Fruit fly (Drosophila melanogaster) whole organism, embryonic: Measurements from ENCODE around the gene CG32642.
A peak's percentile ranks its signal among the peaks of the same experiment; 100 is the strongest.

ENCODE experiments used
- Antp ChIP-seq: fragments of 200-800 bp; sonication (Bioruptor generic); optimal IDR thresholded peaks from 3 replicates; lab custom pipeline; 2016; ENCODE audit warnings: missing biosample characterization, missing genetic modification characterization
- Atf-2 ChIP-seq: fragments of 200-800 bp; sonication (Bioruptor generic); optimal IDR thresholded peaks from 2 replicates; lab custom pipeline; 2016; ENCODE audit warnings: missing biosample characterization, missing genetic modification characterization
- Atf6 ChIP-seq: fragments of 200-800 bp; sonication (Bioruptor generic); IDR thresholded peaks from 2 replicates; pipeline ENCODE4 v1.3.6; 2022; ENCODE audit warnings: missing biosample characterization, missing genetic modification characterization
- Blimp-1 ChIP-seq: fragments of 200-800 bp; sonication (Bioruptor generic); optimal IDR thresholded peaks from 3 replicates; lab custom pipeline; 2018; ENCODE audit warnings: missing biosample characterization, missing genetic modification characterization, mild to moderate bottlenecking, moderate library complexity, missing genetic modification reagents
- CG10147 ChIP-seq: fragments of 200-800 bp; sonication (Bioruptor generic); optimal IDR thresholded peaks from 2 replicates; lab custom pipeline; 2019; ENCODE audit warnings: missing biosample characterization, mild to moderate bottlenecking, missing genetic modification characterization, moderate library complexity
- CG11723 ChIP-seq: fragments of 200-800 bp; sonication (Bioruptor generic); optimal IDR thresholded peaks from 2 replicates; lab custom pipeline; 2017; ENCODE audit warnings: missing biosample characterization, mild to moderate bottlenecking, missing genetic modification characterization
- CG12236 ChIP-seq: fragments of 200-800 bp; sonication (Bioruptor generic); optimal IDR thresholded peaks from 2 replicates; lab custom pipeline; 2016; ENCODE audit warnings: missing biosample characterization, missing genetic modification characterization
- CG12942 ChIP-seq: fragments of 200-800 bp; sonication (Bioruptor generic); optimal IDR thresholded peaks from 3 replicates; lab custom pipeline; 2016; ENCODE audit warnings: missing biosample characterization, missing genetic modification characterization
- CG13287 ChIP-seq: fragments of 200-800 bp; sonication (Bioruptor generic); IDR thresholded peaks from 2 replicates; pipeline ENCODE4 v1.3.6; 2022; ENCODE audit warnings: missing biosample characterization, missing genetic modification characterization; ENCODE audit not compliant: partially characterized antibody
- CG14014 ChIP-seq: fragments of 200-800 bp; sonication (Bioruptor generic); IDR thresholded peaks from 2 replicates; pipeline ENCODE4 v1.3.6; 2022; ENCODE audit warnings: missing biosample characterization, missing genetic modification characterization
- CG15073 ChIP-seq: fragments of 200-800 bp; sonication (Bioruptor generic); optimal IDR thresholded peaks from 2 replicates; lab custom pipeline; 2016; ENCODE audit warnings: missing biosample characterization, missing genetic modification characterization
- CG15269 ChIP-seq: fragments of 200-800 bp; sonication (Bioruptor generic); optimal IDR thresholded peaks from 2 replicates; lab custom pipeline; 2018; ENCODE audit warnings: missing biosample characterization, mild to moderate bottlenecking, missing genetic modification characterization, moderate library complexity
- CG1529 ChIP-seq: fragments of 200-800 bp; sonication (Bioruptor generic); optimal IDR thresholded peaks from 3 replicates; lab custom pipeline; 2018; ENCODE audit warnings: missing biosample characterization, missing genetic modification characterization
- CG17359 ChIP-seq: fragments of 200-800 bp; sonication (Bioruptor generic); optimal IDR thresholded peaks from 3 replicates; lab custom pipeline; 2018; ENCODE audit warnings: missing biosample characterization, mild to moderate bottlenecking, missing genetic modification characterization, moderate library complexity
- CG2875 ChIP-seq: fragments of 200-800 bp; sonication (Bioruptor generic); optimal IDR thresholded peaks from 2 replicates; lab custom pipeline; 2017; ENCODE audit warnings: missing biosample characterization, mild to moderate bottlenecking, missing genetic modification characterization, missing genetic modification reagents
- CG30403 ChIP-seq: fragments of 200-800 bp; sonication (Bioruptor generic); optimal IDR thresholded peaks from 3 replicates; lab custom pipeline; 2016; ENCODE audit warnings: missing biosample characterization, missing genetic modification characterization
- CG3407 ChIP-seq: fragments of 200-800 bp; sonication (Bioruptor generic); optimal IDR thresholded peaks from 2 replicates; lab custom pipeline; 2018; ENCODE audit warnings: missing biosample characterization, mild to moderate bottlenecking, missing genetic modification characterization
- CG34224 ChIP-seq: fragments of 200-800 bp; sonication (Bioruptor generic); IDR thresholded peaks from 3 replicates; pipeline ENCODE4 v1.3.6; 2022; ENCODE audit warnings: missing biosample characterization, missing genetic modification characterization; ENCODE audit not compliant: partially characterized antibody
- CG3847 ChIP-seq: fragments of 200-800 bp; sonication (Bioruptor generic); IDR thresholded peaks from 2 replicates; pipeline ENCODE4 v1.3.6; 2022; ENCODE audit warnings: missing biosample characterization, missing genetic modification characterization
- CG4328 ChIP-seq: fragments of 200-800 bp; sonication (Bioruptor generic); optimal IDR thresholded peaks from 3 replicates; lab custom pipeline; 2017; ENCODE audit warnings: missing biosample characterization, missing genetic modification reagents, missing genetic modification characterization
- CG5180 ChIP-seq: fragments of 200-800 bp; sonication (Bioruptor generic); optimal IDR thresholded peaks from 3 replicates; lab custom pipeline; 2017; ENCODE audit warnings: missing biosample characterization, missing genetic modification characterization, mild to moderate bottlenecking, moderate library complexity, missing genetic modification reagents
- CG9215 ChIP-seq: fragments of 200-800 bp; sonication (Bioruptor generic); IDR thresholded peaks from 2 replicates; pipeline ENCODE4 v1.3.6; 2022; ENCODE audit warnings: missing biosample characterization, missing genetic modification characterization
- CG9727 ChIP-seq: fragments of 200-800 bp; sonication (Bioruptor generic); optimal IDR thresholded peaks from 3 replicates; lab custom pipeline; 2017; ENCODE audit warnings: missing biosample characterization, mild to moderate bottlenecking, missing genetic modification characterization
- Ets65A ChIP-seq: fragments of 200-800 bp; sonication (Bioruptor generic); peaks from one replicate; lab custom pipeline; 2016; ENCODE audit warnings: missing biosample characterization, missing genetic modification characterization
- Gsc ChIP-seq: fragments of 200-800 bp; sonication (Bioruptor generic); IDR thresholded peaks from 2 replicates; pipeline ENCODE4 v1.3.6; 2022; ENCODE audit warnings: missing biosample characterization, missing genetic modification characterization
- HLH3B ChIP-seq: fragments of 200-800 bp; sonication (Bioruptor generic); IDR thresholded peaks from 2 replicates; pipeline ENCODE4 v1.3.6; 2022; ENCODE audit warnings: missing biosample characterization, missing genetic modification characterization
- MBD-R2 ChIP-seq: fragments of 200-800 bp; sonication (Bioruptor generic); IDR thresholded peaks from 2 replicates; pipeline ENCODE4 v1.3.6; 2022; ENCODE audit warnings: missing biosample characterization, missing genetic modification characterization
- Max ChIP-seq: fragments of 200-800 bp; sonication (Bioruptor generic); optimal IDR thresholded peaks from 2 replicates; lab custom pipeline; 2016; ENCODE audit warnings: missing biosample characterization, mild to moderate bottlenecking, missing genetic modification characterization
- Meics ChIP-seq: fragments of 200-800 bp; sonication (Bioruptor generic); optimal IDR thresholded peaks from 2 replicates; lab custom pipeline; 2017; ENCODE audit warnings: missing biosample characterization, mild to moderate bottlenecking, missing genetic modification characterization
- Opbp ChIP-seq: fragments of 200-800 bp; sonication (Bioruptor generic); IDR thresholded peaks from 3 replicates; pipeline ENCODE4 v1.3.6; 2022; ENCODE audit warnings: missing biosample characterization, missing genetic modification characterization; ENCODE audit not compliant: partially characterized antibody
- Ptx1 ChIP-seq: fragments of 200-800 bp; sonication (Bioruptor generic); IDR thresholded peaks from 2 replicates; pipeline ENCODE4 v1.3.6; 2022; ENCODE audit warnings: missing biosample characterization, missing genetic modification characterization
- ab ChIP-seq: fragments of 200-800 bp; sonication (Bioruptor generic); optimal IDR thresholded peaks from 2 replicates; lab custom pipeline; 2016; ENCODE audit warnings: missing biosample characterization, missing genetic modification characterization
- ara ChIP-seq: fragments of 200-800 bp; sonication (Bioruptor generic); IDR thresholded peaks from 2 replicates; pipeline ENCODE4 v1.3.6; 2022; ENCODE audit warnings: missing biosample characterization, missing genetic modification characterization
- ato ChIP-seq: fragments of 200-800 bp; sonication (Bioruptor generic); IDR thresholded peaks from 2 replicates; pipeline ENCODE4 v1.3.6; 2022; ENCODE audit warnings: missing biosample characterization, missing genetic modification characterization; ENCODE audit not compliant: partially characterized antibody
- bbx ChIP-seq: fragments of 200-800 bp; sonication (Bioruptor generic); IDR thresholded peaks from 2 replicates; pipeline ENCODE4 v1.3.6; 2022; ENCODE audit warnings: missing biosample characterization, missing genetic modification characterization; ENCODE audit not compliant: partially characterized antibody
- chif ChIP-seq, 2 experiments: fragments of 200-800 bp; sonication (Bioruptor generic); optimal IDR thresholded peaks; 3 replicates each; lab custom pipeline; 2016; ENCODE audit warnings: missing biosample characterization in 2 of 2, missing genetic modification characterization in 2 of 2
- crp ChIP-seq, 2 experiments: fragments of 200-800 bp; sonication (Bioruptor generic); optimal IDR thresholded peaks; 2 replicates in 1 of 2; 3 replicates in 1 of 2; lab custom pipeline; 2017; ENCODE audit warnings: missing biosample characterization in 2 of 2, missing genetic modification characterization in 2 of 2, mild to moderate bottlenecking in 1 of 2, moderate library complexity in 1 of 2
- cwo ChIP-seq: fragments of 200-800 bp; sonication (Bioruptor generic); optimal IDR thresholded peaks from 3 replicates; lab custom pipeline; 2017; ENCODE audit warnings: missing biosample characterization, missing genetic modification characterization, mild to moderate bottlenecking, moderate library complexity, missing genetic modification reagents
- dan ChIP-seq: fragments of 200-800 bp; sonication (Bioruptor generic); IDR thresholded peaks from 2 replicates; pipeline ENCODE4 v1.3.6; 2022; ENCODE audit warnings: missing biosample characterization, missing genetic modification characterization
- grau ChIP-seq: fragments of 200-800 bp; optimal IDR thresholded peaks from 3 replicates; lab custom pipeline; 2019; ENCODE audit warnings: missing biosample characterization, mild to moderate bottlenecking, missing genetic modification characterization, moderate library complexity
- oc ChIP-seq: fragments of 200-800 bp; sonication (Bioruptor generic); optimal IDR thresholded peaks from 2 replicates; lab custom pipeline; 2018; ENCODE audit warnings: missing biosample characterization, mild to moderate bottlenecking, missing genetic modification characterization, moderate library complexity
- onecut ChIP-seq: fragments of 200-800 bp; sonication (Bioruptor generic); IDR thresholded peaks from 2 replicates; pipeline ENCODE4 v1.3.6; 2022; ENCODE audit warnings: missing biosample characterization, missing genetic modification characterization
- otp ChIP-seq: fragments of 200-800 bp; sonication (Bioruptor generic); IDR thresholded peaks from 3 replicates; pipeline ENCODE4, ENCODE4 v1.3.6; 2022; ENCODE audit warnings: missing biosample characterization, missing genetic modification characterization
- pb ChIP-seq: fragments of 200-800 bp; sonication (Bioruptor generic); optimal IDR thresholded peaks from 3 replicates; lab custom pipeline; 2016; ENCODE audit warnings: missing biosample characterization, missing genetic modification characterization
- row ChIP-seq: fragments of 200-800 bp; sonication (Bioruptor generic); IDR thresholded peaks from 3 replicates; pipeline ENCODE4 v1.3.6; 2022; ENCODE audit warnings: missing biosample characterization, missing genetic modification characterization
- schlank ChIP-seq: fragments of 200-800 bp; sonication (Bioruptor generic); optimal IDR thresholded peaks from 2 replicates; lab custom pipeline; 2018; ENCODE audit warnings: missing biosample characterization, mild to moderate bottlenecking, missing genetic modification characterization
- sens-2 ChIP-seq: fragments of 200-800 bp; sonication (Bioruptor generic); IDR thresholded peaks from 2 replicates; pipeline ENCODE4 v1.3.6; 2022; ENCODE audit warnings: missing biosample characterization, missing genetic modification characterization
- sqz ChIP-seq: fragments of 200-800 bp; sonication (Bioruptor generic); optimal IDR thresholded peaks from 3 replicates; lab custom pipeline; 2018; ENCODE audit warnings: missing biosample characterization, mild to moderate bottlenecking, missing genetic modification characterization
- ssp ChIP-seq: fragments of 200-800 bp; sonication (Bioruptor generic); IDR thresholded peaks from 2 replicates; pipeline ENCODE4 v1.3.6; 2022; ENCODE audit warnings: missing biosample characterization, missing genetic modification characterization
- zfh2 ChIP-seq: fragments of 200-800 bp; sonication (Bioruptor generic); optimal IDR thresholded peaks from 2 replicates; lab custom pipeline; 2016; ENCODE audit warnings: missing biosample characterization, missing genetic modification characterization

CG32642 gene

dm6 chrX:12925426-12926256 lies 33.4 kb upstream of the CG32642 start (continued):
- peak; percentile 31 for TF ChIP-seq CG1529 (GFP tag; lab: Kevin White, UChicago)
- TF ChIP-seq onecut (GFP tag; lab: Robert Waterston, UW) = peak; percentile 70; the same call in 1 of the 2 replicates
- TF ChIP-seq CG4328 (GFP tag; lab: Kevin White, UChicago) = peak; percentile 18
- peak; percentile 46 for TF ChIP-seq CG15269 (tag; lab: Kevin White, UChicago)
- TF ChIP-seq CG2875 (GFP tag; lab: Kevin White, UChicago) = peak; percentile 23
- TF ChIP-seq Meics (GFP tag; lab: Kevin White, UChicago) = peak; percentile 56
- TF ChIP-seq oc (tag; lab: Kevin White, UChicago) = no peak
- TF ChIP-seq CG12236 = no peak
- TF ChIP-seq CG13287 (GFP tag; lab: Robert Waterston, UW) = no peak
- TF ChIP-seq Gsc (GFP tag; lab: Robert Waterston, UW) = 0 out of 2 replicates have a peak, but pooled peaks have one; percentile 22
- no peak for TF ChIP-seq CG12942 (GFP tag; lab: Kevin White, UChicago)
- no peak for TF ChIP-seq Antp
- TF ChIP-seq dan (GFP tag; lab: Robert Waterston, UW) = 0 out of 2 replicates have a peak, but pooled peaks have one; percentile 10
- no peak for TF ChIP-seq ato
- TF ChIP-seq CG14014 (GFP tag; lab: Robert Waterston, UW) = peak; percentile 80
- no peak for TF ChIP-seq Max (GFP tag; lab: Kevin White, UChicago)
- TF ChIP-seq Blimp-1 (GFP tag; lab: Kevin White, UChicago) = peak; percentile 56
- TF ChIP-seq Opbp (GFP tag; lab: Robert Waterston, UW) = no peak
- TF ChIP-seq ara (GFP tag; lab: Robert Waterston, UW) = peak; percentile 80
- TF ChIP-seq ab (GFP tag; lab: Kevin White, UChicago) = no peak
- TF ChIP-seq sqz (GFP tag; lab: Kevin White, UChicago) = no peak
- TF ChIP-seq HLH3B = peak; percentile 83
- no peak for TF ChIP-seq CG11723 (GFP tag; lab: Kevin White, UChicago)
- TF ChIP-seq chif (GFP tag; optimal IDR thresholded peaks at IDR 0.05; lab: Kevin White, UChicago) = no peak
- no peak for TF ChIP-seq Atf-2 (GFP tag; lab: Kevin White, UChicago)
- TF ChIP-seq CG17359 = peak; percentile 53
- TF ChIP-seq crp (GFP tag; optimal IDR thresholded peaks at IDR 0.05; lab: Kevin White, UChicago) = no peak
- TF ChIP-seq row = peak; percentile 86
- TF ChIP-seq CG5180 (GFP tag; lab: Kevin White, UChicago) = no peak
- no peak for TF ChIP-seq CG15073 (GFP tag; lab: Kevin White, UChicago)
- peak; percentile 56 for TF ChIP-seq ssp (GFP tag; lab: Robert Waterston, UW)

dm6 chrX:12927612-12928011 lies 31.4 kb upstream of the CG32642 start:
- TF ChIP-seq bbx (GFP tag; lab: Robert Waterston, UW) (no peak), CG34224 (no peak), otp (no peak), CG3847 (GFP tag; lab: Robert Waterston, UW) (no peak), CG9215 (no peak), schlank (tag; lab: Kevin White, UChicago) (no peak), CG10147 (no peak), zfh2 (GFP tag; lab: Kevin White, UChicago) (no peak), Atf6 (GFP tag; lab: Robert Waterston, UW) (no peak), Ptx1 (GFP tag; lab: Robert Waterston, UW) (no peak), CG3407 (GFP tag; lab: Kevin White, UChicago) (no peak), Ets65A (GFP tag; lab: Kevin White, UChicago) (peak; percentile 75), sens-2 (no peak), MBD-R2 (GFP tag; lab: Robert Waterston, UW) (no peak), pb (GFP tag; lab: Kevin White, UChicago) (no peak), grau (tag; lab: Kevin White, UChicago) (no peak), CG30403 (GFP tag; lab: Kevin White, UChicago) (no peak), CG9727 (no peak), Gsc (GFP tag; lab: Robert Waterston, UW) (no peak), cwo (GFP tag; lab: Kevin White, UChicago) (no peak)
